Fruit fly (Drosophila melanogaster) whole organism, embryonic: ENCODE results near the gene CG13377.

Source experiments
- ATbp ChIP-seq: fragments of 200-800 bp; sonication (Bioruptor generic); optimal IDR thresholded peaks from 2 replicates; lab custom pipeline; 2017; ENCODE audit warnings: missing biosample characterization, mild to moderate bottlenecking, missing genetic modification characterization, missing genetic modification reagents
- Ada2b ChIP-seq: fragments of 200-800 bp; sonication (Bioruptor generic); IDR thresholded peaks from 2 replicates; pipeline ENCODE4 v1.3.6; 2022; ENCODE audit warnings: missing biosample characterization, missing genetic modification characterization
- B-H1 ChIP-seq: fragments of 200-800 bp; sonication (Bioruptor generic); IDR thresholded peaks from 3 replicates; pipeline ENCODE4 v1.3.6; 2022; ENCODE audit warnings: missing biosample characterization, missing genetic modification characterization
- B-H2 ChIP-seq: fragments of 200-800 bp; sonication (Bioruptor generic); optimal IDR thresholded peaks from 2 replicates; lab custom pipeline; 2018; ENCODE audit warnings: missing biosample characterization, mild to moderate bottlenecking, missing genetic modification characterization
- CG1024 ChIP-seq: fragments of 200-800 bp; sonication (Bioruptor generic); IDR thresholded peaks from 2 replicates; pipeline ENCODE4 v1.3.6; 2022; ENCODE audit warnings: missing biosample characterization, missing genetic modification characterization
- CG10274 ChIP-seq: fragments of 200-800 bp; sonication (Bioruptor generic); optimal IDR thresholded peaks from 3 replicates; lab custom pipeline; 2017; ENCODE audit warnings: missing biosample characterization, mild to moderate bottlenecking, missing genetic modification characterization
- CG10979 ChIP-seq: fragments of 200-800 bp; sonication (Bioruptor generic); optimal IDR thresholded peaks from 2 replicates; lab custom pipeline; 2018; ENCODE audit warnings: missing biosample characterization, mild to moderate bottlenecking, missing genetic modification characterization, moderate library complexity
- CG11560 ChIP-seq: fragments of 200-800 bp; sonication (Bioruptor generic); IDR thresholded peaks from 3 replicates; pipeline ENCODE4 v1.3.6; 2022; ENCODE audit warnings: missing biosample characterization, missing genetic modification characterization
- CG12155 ChIP-seq: fragments of 200-800 bp; sonication (Bioruptor generic); optimal IDR thresholded peaks from 3 replicates; lab custom pipeline; 2016; ENCODE audit warnings: missing biosample characterization, missing genetic modification characterization
- CG12942 ChIP-seq: fragments of 200-800 bp; sonication (Bioruptor generic); optimal IDR thresholded peaks from 3 replicates; lab custom pipeline; 2016; ENCODE audit warnings: missing biosample characterization, missing genetic modification characterization
- CG13894 ChIP-seq: fragments of 200-800 bp; sonication (Bioruptor generic); optimal IDR thresholded peaks from 3 replicates; lab custom pipeline; 2018; ENCODE audit warnings: missing biosample characterization, mild to moderate bottlenecking, missing genetic modification characterization, moderate library complexity
- CG15011 ChIP-seq: fragments of 200-800 bp; sonication (Bioruptor generic); optimal IDR thresholded peaks from 3 replicates; lab custom pipeline; 2018; ENCODE audit warnings: missing biosample characterization, mild to moderate bottlenecking, missing genetic modification characterization
- CG17361 ChIP-seq: fragments of 200-800 bp; sonication (Bioruptor generic); IDR thresholded peaks from 3 replicates; pipeline ENCODE4 v1.3.6; 2022; ENCODE audit warnings: missing biosample characterization, missing genetic modification characterization
- CG17385 ChIP-seq: fragments of 200-800 bp; sonication (Bioruptor generic); optimal IDR thresholded peaks from 3 replicates; lab custom pipeline; 2018; ENCODE audit warnings: missing biosample characterization, mild to moderate bottlenecking, missing genetic modification characterization
- CG2129 ChIP-seq: fragments of 200-800 bp; sonication (Bioruptor generic); IDR thresholded peaks from 2 replicates; pipeline ENCODE4 v1.3.6; 2022; ENCODE audit warnings: missing biosample characterization, missing genetic modification characterization; ENCODE audit not compliant: partially characterized antibody
- CG2199 ChIP-seq: fragments of 200-800 bp; sonication (Bioruptor generic); IDR thresholded peaks from 3 replicates; pipeline ENCODE4 v1.3.6; 2022; ENCODE audit warnings: missing biosample characterization, missing genetic modification characterization
- CG30403 ChIP-seq: fragments of 200-800 bp; sonication (Bioruptor generic); optimal IDR thresholded peaks from 3 replicates; lab custom pipeline; 2016; ENCODE audit warnings: missing biosample characterization, missing genetic modification characterization
- CG33213 ChIP-seq: fragments of 200-800 bp; sonication (Bioruptor generic); optimal IDR thresholded peaks from 3 replicates; lab custom pipeline; 2016; ENCODE audit warnings: missing biosample characterization, missing genetic modification characterization
- CG4424 ChIP-seq: fragments of 200-800 bp; sonication (Bioruptor generic); optimal IDR thresholded peaks from 3 replicates; lab custom pipeline; 2016; ENCODE audit warnings: missing biosample characterization, missing genetic modification characterization
- CG5953 ChIP-seq: fragments of 200-800 bp; sonication (Bioruptor generic); IDR thresholded peaks from 2 replicates; pipeline ENCODE4 v1.3.6; 2022; ENCODE audit warnings: missing biosample characterization, missing genetic modification characterization
- CG6765 ChIP-seq: fragments of 200-800 bp; sonication (Bioruptor generic); optimal IDR thresholded peaks from 3 replicates; lab custom pipeline; 2017; ENCODE audit warnings: missing biosample characterization, mild to moderate bottlenecking, missing genetic modification characterization
- CG8290 ChIP-seq, 3 experiments: fragments of 200-800 bp; sonication (Bioruptor generic); optimal IDR thresholded peaks; 2 replicates each; lab custom pipeline; 2016 to 2019; ENCODE audit warnings: missing biosample characterization in 3 of 3, missing genetic modification characterization in 3 of 3, mild to moderate bottlenecking in 2 of 3, moderate library complexity in 1 of 3
- CG9817 ChIP-seq: fragments of 200-800 bp; sonication (Bioruptor generic); optimal IDR thresholded peaks from 2 replicates; lab custom pipeline; 2018; ENCODE audit warnings: missing biosample characterization, mild to moderate bottlenecking, missing genetic modification characterization, moderate library complexity
- Dip3 ChIP-seq: fragments of 200-800 bp; sonication (Bioruptor generic); optimal IDR thresholded peaks from 3 replicates; lab custom pipeline; 2016; ENCODE audit warnings: missing biosample characterization, missing genetic modification characterization
- Dp ChIP-seq: fragments of 200-800 bp; sonication (Bioruptor generic); optimal IDR thresholded peaks from 2 replicates; lab custom pipeline; 2018; ENCODE audit warnings: missing biosample characterization, mild to moderate bottlenecking, missing genetic modification characterization, moderate library complexity
- Dref ChIP-seq: fragments of 200-800 bp; sonication (Bioruptor generic); IDR thresholded peaks from 2 replicates; pipeline ENCODE4 v1.3.6; 2022; ENCODE audit warnings: missing biosample characterization, missing genetic modification characterization
- Elba2 ChIP-seq: fragments of 200-800 bp; sonication (Bioruptor generic); optimal IDR thresholded peaks from 3 replicates; lab custom pipeline; 2016; ENCODE audit warnings: missing biosample characterization, missing genetic modification characterization
- H2.0 ChIP-seq: fragments of 200-800 bp; sonication (Bioruptor generic); IDR thresholded peaks from 2 replicates; pipeline ENCODE4 v1.3.6; 2022; ENCODE audit warnings: missing biosample characterization, missing genetic modification characterization
- Max ChIP-seq: fragments of 200-800 bp; sonication (Bioruptor generic); optimal IDR thresholded peaks from 2 replicates; lab custom pipeline; 2016; ENCODE audit warnings: missing biosample characterization, mild to moderate bottlenecking, missing genetic modification characterization
- Nf-YA ChIP-seq: fragments of 200-800 bp; sonication (Bioruptor generic); IDR thresholded peaks from 2 replicates; pipeline ENCODE4 v1.3.6; 2022; ENCODE audit warnings: missing biosample characterization, missing genetic modification characterization
- Rfx ChIP-seq: fragments of 200-800 bp; sonication (Bioruptor generic); IDR thresholded peaks from 2 replicates; pipeline ENCODE4 v1.3.6; 2022; ENCODE audit warnings: missing biosample characterization, missing genetic modification characterization
- Spps ChIP-seq: fragments of 200-800 bp; sonication (Bioruptor generic); optimal IDR thresholded peaks from 2 replicates; lab custom pipeline; 2018; ENCODE audit warnings: missing biosample characterization, mild to moderate bottlenecking, missing genetic modification characterization
- Stat92E ChIP-seq, 3 experiments: fragments of >200 bp in 2 of 3; fragments of 200-800 bp in 1 of 3; sonication (Bioruptor generic) in 1 of 3; optimal IDR thresholded peaks; 2 replicates each; lab custom pipeline; 2017 to 2019; ENCODE audit warnings: missing biosample characterization in 3 of 3, missing genetic modification characterization in 3 of 3, mild to moderate bottlenecking in 1 of 3, moderate library complexity in 1 of 3
- Taf1 ChIP-seq: fragments of 200-800 bp; sonication (Bioruptor generic); IDR thresholded peaks from 2 replicates; pipeline ENCODE4 v1.3.6; 2022; ENCODE audit warnings: missing biosample characterization, missing genetic modification characterization
- al ChIP-seq: fragments of 200-800 bp; sonication (Bioruptor generic); IDR thresholded peaks from 2 replicates; pipeline ENCODE4 v1.3.6; 2022; ENCODE audit warnings: missing biosample characterization, missing genetic modification characterization
- da ChIP-seq: fragments of 200-800 bp; sonication (Bioruptor generic); optimal IDR thresholded peaks from 2 replicates; lab custom pipeline; 2016; ENCODE audit warnings: missing biosample characterization, missing genetic modification characterization
- en ChIP-seq: fragments of 200-800 bp; sonication (Bioruptor generic); optimal IDR thresholded peaks from 2 replicates; lab custom pipeline; 2016; ENCODE audit warnings: missing biosample characterization, missing genetic modification characterization
- gem ChIP-seq: fragments of 200-800 bp; sonication (Bioruptor generic); optimal IDR thresholded peaks from 2 replicates; lab custom pipeline; 2019; ENCODE audit warnings: missing biosample characterization, mild to moderate bottlenecking, missing genetic modification characterization, moderate library complexity
- h ChIP-seq: fragments of >200 bp; optimal IDR thresholded peaks from 2 replicates; lab custom pipeline; 2017
- hbn ChIP-seq: fragments of 200-800 bp; sonication (Bioruptor generic); IDR thresholded peaks from 2 replicates; pipeline ENCODE4 v1.3.6; 2022; ENCODE audit warnings: missing biosample characterization, missing genetic modification characterization; ENCODE audit not compliant: partially characterized antibody
- jigr1 ChIP-seq: fragments of 200-800 bp; sonication (Bioruptor generic); IDR thresholded peaks from 3 replicates; pipeline ENCODE4 v1.3.6; 2022; ENCODE audit warnings: missing biosample characterization, missing genetic modification characterization
- jumu ChIP-seq: fragments of 200-800 bp; sonication (Bioruptor generic); optimal IDR thresholded peaks from 3 replicates; lab custom pipeline; 2016; ENCODE audit warnings: missing biosample characterization, missing genetic modification characterization
- mirr ChIP-seq: fragments of 200-800 bp; sonication (Bioruptor generic); optimal IDR thresholded peaks from 3 replicates; lab custom pipeline; 2018; ENCODE audit warnings: missing biosample characterization, mild to moderate bottlenecking, missing genetic modification characterization
- nerfin-1 ChIP-seq: fragments of 200-800 bp; sonication (Bioruptor generic); optimal IDR thresholded peaks from 3 replicates; lab custom pipeline; 2019; ENCODE audit warnings: missing biosample characterization, mild to moderate bottlenecking, missing genetic modification characterization, moderate library complexity
- oc ChIP-seq: fragments of 200-800 bp; sonication (Bioruptor generic); optimal IDR thresholded peaks from 2 replicates; lab custom pipeline; 2018; ENCODE audit warnings: missing biosample characterization, mild to moderate bottlenecking, missing genetic modification characterization, moderate library complexity
- pfk ChIP-seq: fragments of 200-800 bp; sonication (Bioruptor generic); optimal IDR thresholded peaks from 2 replicates; lab custom pipeline; 2018; ENCODE audit warnings: missing biosample characterization, mild to moderate bottlenecking, missing genetic modification characterization, moderate library complexity
- pnt ChIP-seq: fragments of 200-800 bp; sonication (Bioruptor generic); optimal IDR thresholded peaks from 3 replicates; lab custom pipeline; 2016; ENCODE audit warnings: missing biosample characterization, missing genetic modification characterization
- pros ChIP-seq: fragments of 200-800 bp; sonication (Bioruptor generic); optimal IDR thresholded peaks from 3 replicates; lab custom pipeline; 2019; ENCODE audit warnings: missing biosample characterization, mild to moderate bottlenecking, missing genetic modification characterization, moderate library complexity
- tna ChIP-seq: fragments of 200-800 bp; sonication (Bioruptor generic); IDR thresholded peaks from 2 replicates; pipeline ENCODE4 v1.3.6; 2022; ENCODE audit warnings: missing biosample characterization, missing genetic modification characterization; ENCODE audit not compliant: partially characterized antibody
- twi ChIP-seq: fragments of 200-800 bp; optimal IDR thresholded peaks from 2 replicates; lab custom pipeline; 2019; ENCODE audit warnings: missing biosample characterization, mild to moderate bottlenecking, missing genetic modification characterization, moderate library complexity
- tx ChIP-seq: fragments of 200-800 bp; sonication (Bioruptor generic); optimal IDR thresholded peaks from 2 replicates; lab custom pipeline; 2016; ENCODE audit warnings: missing biosample characterization, missing genetic modification characterization

CG13377 gene

dm6 chrX:278370-279096 lies 14.7 kb upstream of the CG13377 start (continued):
- TF ChIP-seq CG10274 (GFP tag; lab: Kevin White, UChicago) (no peak), CG11560 (tag; lab: Robert Waterston, UW) (no peak), CG30403 (GFP tag; lab: Kevin White, UChicago) (peak; percentile 17), Dp (GFP tag; lab: Kevin White, UChicago) (no peak), pfk (GFP tag; lab: Kevin White, UChicago) (no peak), CG6765 (GFP tag; lab: Kevin White, UChicago) (no peak), CG1024 (GFP tag; lab: Robert Waterston, UW) (no peak), Dref (no peak), Rfx (GFP tag; lab: Robert Waterston, UW) (no peak), ATbp (peak; percentile 7), CG10979 (tag; lab: Kevin White, UChicago) (no peak), Elba2 (GFP tag; lab: Kevin White, UChicago) (peak; percentile 75), CG2129 (GFP tag; lab: Robert Waterston, UW) (no peak), mirr (GFP tag; lab: Kevin White, UChicago) (no peak), Taf1 (GFP tag; lab: Robert Waterston, UW) (no peak), hbn (no peak), h (lab: Kevin White, UChicago) (no peak), gem (peak; percentile 46), pros (GFP tag; lab: Kevin White, UChicago) (peak; percentile 54), CG5953 (no peak), CG15011 (GFP tag; lab: Kevin White, UChicago) (peak; percentile 17), jigr1 (GFP tag; lab: Robert Waterston, UW) (no peak), Spps (tag; lab: Kevin White, UChicago) (no peak), en (GFP tag; lab: Kevin White, UChicago) (no peak), Stat92E (GFP tag; optimal IDR thresholded peaks at IDR 0.05; lab: Kevin White, UChicago) (no peak), al (GFP tag; lab: Robert Waterston, UW) (no peak), CG13894 (tag; lab: Kevin White, UChicago) (peak; percentile 30), nerfin-1 (tag; lab: Kevin White, UChicago) (no peak), oc (tag; lab: Kevin White, UChicago) (no peak)
- TF ChIP-seq, all 482 proteins: peak for 43

- TF ChIP-seq tna (GFP tag; lab: Robert Waterston, UW) (no peak), da (GFP tag; lab: Kevin White, UChicago) (no peak), jumu (GFP tag; lab: Kevin White, UChicago) (no peak), CG17361 (no peak), CG9817 (tag; lab: Kevin White, UChicago) (no peak), CG17385 (no peak), pros (GFP tag; lab: Kevin White, UChicago) (peak; percentile 80), Dip3 (GFP tag; lab: Kevin White, UChicago) (no peak), CG33213 (GFP tag; lab: Kevin White, UChicago) (no peak), pnt (GFP tag; lab: Kevin White, UChicago) (no peak), CG12155 (GFP tag; lab: Kevin White, UChicago) (no peak), tx (GFP tag; lab: Kevin White, UChicago) (no peak), H2.0 (no peak), Ada2b (GFP tag; lab: Robert Waterston, UW) (no peak), CG4424 (GFP tag; lab: Kevin White, UChicago) (no peak), CG12942 (GFP tag; lab: Kevin White, UChicago) (no peak), B-H1 (GFP tag; lab: Robert Waterston, UW) (no peak), Nf-YA (GFP tag; lab: Robert Waterston, UW) (no peak), twi (no peak), CG8290 (GFP tag; optimal IDR thresholded peaks at IDR 0.05; lab: Kevin White, UChicago) (no peak), CG8290 (tag; optimal IDR thresholded peaks at IDR 0.05; lab: Kevin White, UChicago) (peak in 1 of 2 experiments; percentile 17), Max (GFP tag; lab: Kevin White, UChicago) (no peak), CG2199 (peak; percentile 98), B-H2 (GFP tag; lab: Kevin White, UChicago) (no peak)
These were observed 14.1 kb upstream of the CG13377 start for dm6 chrX:277885-278284.
